Worm (Caenorhabditis elegans): Measurements from ENCODE around the gene srv-16.

- TF ChIP-seq tab-1 (GFP tag; IDR thresholded peaks at IDR 0.05) (no peak), flt-1 (GFP tag; IDR thresholded peaks at IDR 0.05) (no peak), T22C8.4 (GFP tag; IDR thresholded peaks at IDR 0.05) (no peak), klf-2 (GFP tag; conservative IDR thresholded peaks at IDR 0.05) (no peak), ztf-23 (GFP tag; IDR thresholded peaks at IDR 0.05) (no peak), med-1 (GFP tag; optimal IDR thresholded peaks at IDR 0.05; ENCODE audit: insufficient read depth) (no peak), ref-1 (GFP tag; conservative IDR thresholded peaks at IDR 0.05) (no peak)
Observed at ce11 chrIV:15949995-15950394, 16.3 kb upstream of the srv-16 start.

All from whole organism, midembryonic.